Fruit fly (Drosophila melanogaster) whole organism, pupa: Measurements from ENCODE around the gene Hinfp.

ENCODE experiments used
- CG10348 ChIP-seq: fragments of 200-800 bp; sonication (Bioruptor generic); IDR thresholded peaks from 2 replicates; pipeline ENCODE4 v1.3.6; 2022; ENCODE audit warnings: missing biosample characterization, missing genetic modification characterization
- CG12605 ChIP-seq: fragments of 200-800 bp; sonication (Bioruptor generic); IDR thresholded peaks from 2 replicates; pipeline ENCODE4 v1.3.6; 2022; ENCODE audit warnings: missing biosample characterization, missing genetic modification characterization
- CG13204 ChIP-seq: fragments of 200-800 bp; sonication (Bioruptor generic); optimal IDR thresholded peaks from 2 replicates; lab custom pipeline; 2018; ENCODE audit warnings: missing biosample characterization, mild to moderate bottlenecking, missing genetic modification characterization, moderate library complexity
- CG14655 ChIP-seq: fragments of 200-800 bp; sonication (Bioruptor generic); optimal IDR thresholded peaks from 3 replicates; lab custom pipeline; 2017; ENCODE audit warnings: mild to moderate bottlenecking, missing biosample characterization, missing genetic modification reagents, missing genetic modification characterization
- CG15710 ChIP-seq: fragments of 200-800 bp; sonication (Bioruptor generic); optimal IDR thresholded peaks from 2 replicates; lab custom pipeline; 2018; ENCODE audit warnings: missing biosample characterization, mild to moderate bottlenecking, missing genetic modification characterization, moderate library complexity
- CG17806 ChIP-seq: fragments of 200-800 bp; sonication (Bioruptor generic); optimal IDR thresholded peaks from 2 replicates; lab custom pipeline; 2018; ENCODE audit warnings: missing biosample characterization, mild to moderate bottlenecking, missing genetic modification characterization, moderate library complexity
- CG32121 ChIP-seq: fragments of 200-800 bp; sonication (Bioruptor generic); IDR thresholded peaks from 2 replicates; pipeline ENCODE4 v1.3.6; 2022; ENCODE audit warnings: missing biosample characterization, missing genetic modification characterization
- CG34367 ChIP-seq: fragments of 200-800 bp; sonication (Bioruptor generic); optimal IDR thresholded peaks from 2 replicates; lab custom pipeline; 2018; ENCODE audit warnings: missing biosample characterization, mild to moderate bottlenecking, missing genetic modification characterization
- CG4496 ChIP-seq: fragments of 200-800 bp; sonication (Bioruptor generic); IDR thresholded peaks from 3 replicates; pipeline ENCODE4 v1.3.6; 2022; ENCODE audit warnings: missing biosample characterization, missing genetic modification characterization
- CG8159 ChIP-seq: fragments of 200-800 bp; sonication (Bioruptor generic); optimal IDR thresholded peaks from 3 replicates; lab custom pipeline; 2018; ENCODE audit warnings: missing biosample characterization, mild to moderate bottlenecking, missing genetic modification characterization, moderate library complexity
- CG8301 ChIP-seq: fragments of 200-800 bp; sonication (Bioruptor generic); optimal IDR thresholded peaks from 2 replicates; lab custom pipeline; 2018; ENCODE audit warnings: missing biosample characterization, mild to moderate bottlenecking, missing genetic modification characterization
- CG9948 ChIP-seq: fragments of 200-800 bp; sonication (Bioruptor generic); optimal IDR thresholded peaks from 2 replicates; lab custom pipeline; 2018; ENCODE audit warnings: missing biosample characterization, mild to moderate bottlenecking, missing genetic modification characterization, moderate library complexity
- D1 ChIP-seq: fragments of 200-800 bp; sonication (Bioruptor generic); optimal IDR thresholded peaks from 2 replicates; lab custom pipeline; 2018; ENCODE audit warnings: missing biosample characterization, mild to moderate bottlenecking, missing genetic modification characterization, moderate library complexity
- EcR ChIP-seq: fragments of 200-800 bp; sonication (Bioruptor generic); optimal IDR thresholded peaks from 3 replicates; lab custom pipeline; 2019; ENCODE audit warnings: missing biosample characterization, missing genetic modification characterization, mild to moderate bottlenecking, moderate library complexity, missing genetic modification reagents
- Ets98B ChIP-seq: fragments of 200-800 bp; sonication (Bioruptor generic); IDR thresholded peaks from 2 replicates; pipeline ENCODE4 v1.3.6; 2022; ENCODE audit warnings: missing biosample characterization, missing genetic modification characterization
- Pif1A ChIP-seq: fragments of 200-800 bp; sonication (Bioruptor generic); optimal IDR thresholded peaks from 3 replicates; lab custom pipeline; 2016; ENCODE audit warnings: missing biosample characterization, missing genetic modification characterization
- Pif1B ChIP-seq: fragments of 200-800 bp; sonication (Bioruptor generic); optimal IDR thresholded peaks from 3 replicates; lab custom pipeline; 2016; ENCODE audit warnings: missing biosample characterization, missing genetic modification characterization
- Snoo ChIP-seq: fragments of 200-800 bp; sonication (Bioruptor generic); optimal IDR thresholded peaks from 3 replicates; lab custom pipeline; 2017; ENCODE audit warnings: missing biosample characterization, mild to moderate bottlenecking, missing genetic modification characterization, inconsistent platforms
- fd96Ca ChIP-seq: fragments of 200-800 bp; sonication (Bioruptor generic); IDR thresholded peaks from 3 replicates; pipeline ENCODE4 v1.3.6; 2022; ENCODE audit warnings: missing biosample characterization, missing genetic modification characterization
- gl ChIP-seq: fragments of 200-800 bp; sonication (Bioruptor generic); optimal IDR thresholded peaks from 2 replicates; lab custom pipeline; 2018; ENCODE audit warnings: missing biosample characterization, mild to moderate bottlenecking, missing genetic modification characterization
- rn ChIP-seq: fragments of 200-800 bp; sonication (Bioruptor generic); IDR thresholded peaks from 2 replicates; pipeline ENCODE4 v1.3.6; 2022; ENCODE audit warnings: missing biosample characterization, missing genetic modification characterization

Hinfp gene

DNA sequence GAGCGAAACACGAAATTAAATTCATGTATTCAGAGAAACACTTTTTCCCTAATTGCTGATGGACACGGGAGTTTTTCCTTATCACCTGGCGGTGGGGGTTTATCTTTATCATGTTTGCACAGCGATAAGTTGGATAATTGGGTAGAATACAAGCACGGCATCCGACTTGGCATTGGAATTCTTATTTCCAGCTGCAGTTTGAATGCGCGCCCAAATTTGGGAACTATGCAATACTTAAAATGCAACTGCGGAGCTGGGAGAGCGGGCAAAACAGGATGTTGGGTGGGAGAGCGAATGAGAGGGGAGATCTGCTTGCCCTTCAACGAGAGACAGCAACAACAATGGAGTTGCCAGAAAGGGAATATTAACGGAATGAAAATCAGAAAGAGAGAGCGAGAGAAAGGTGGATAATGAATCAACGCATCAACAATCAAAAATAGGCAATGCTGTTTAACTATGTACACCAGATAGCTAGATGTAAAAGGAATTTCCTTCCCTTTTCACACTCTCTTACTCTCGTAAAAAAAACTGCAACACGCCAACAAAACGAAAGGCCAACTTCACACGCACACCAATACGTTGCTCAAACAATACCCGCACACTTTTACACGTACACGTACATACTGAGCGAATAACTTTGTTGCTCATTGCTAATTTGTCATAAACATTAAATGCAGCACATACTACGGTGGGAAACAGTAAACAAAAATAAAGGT is 8.4 kb upstream of the Hinfp start:
- TF ChIP-seq CG17806 (tag; lab: Kevin White, UChicago) = no peak
- TF ChIP-seq D1 (tag; lab: Kevin White, UChicago) = no peak
- no peak for TF ChIP-seq CG15710 (tag; lab: Kevin White, UChicago)
- TF ChIP-seq Pif1B (GFP tag; lab: Kevin White, UChicago) = no peak
- TF ChIP-seq Snoo (tag; lab: Kevin White, UChicago) = peak; percentile 5
- TF ChIP-seq CG32121 (GFP tag; lab: Robert Waterston, UW) = no peak
- TF ChIP-seq fd96Ca (GFP tag; lab: Robert Waterston, UW) = no peak
- TF ChIP-seq CG13204 = no peak
- TF ChIP-seq EcR (GFP tag; lab: Kevin White, UChicago) = no peak
- TF ChIP-seq CG4496 (GFP tag; lab: Robert Waterston, UW) = 0 out of 3 replicates have a peak, but pooled peaks have one; percentile 22
- no peak for TF ChIP-seq CG8301 (tag; lab: Kevin White, UChicago)
- TF ChIP-seq, all 21 proteins: peak for 2

DNA sequence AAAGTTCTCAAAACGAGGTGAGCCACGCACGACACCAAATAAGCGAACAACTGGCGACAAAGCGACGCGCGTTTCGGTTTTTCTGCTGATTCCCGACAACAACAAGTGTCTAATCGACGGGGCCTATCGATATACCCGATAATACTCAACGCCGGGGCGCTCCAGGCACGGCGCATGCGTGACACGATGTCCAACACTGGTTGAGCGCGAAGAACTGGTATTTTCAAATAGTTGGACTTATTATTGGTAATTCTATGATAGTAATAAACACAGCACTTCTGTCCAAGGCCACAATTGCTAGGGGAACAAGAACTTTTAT is 7.9 kb upstream of the Hinfp start:
- TF ChIP-seq CG9948 (tag; lab: Kevin White, UChicago) (no peak), Pif1B (GFP tag; lab: Kevin White, UChicago) (no peak), CG8159 (no peak)

dm6 chrX:618583-618982 is 6.8 kb upstream of the Hinfp start:
- no peak for TF ChIP-seq Snoo (tag; lab: Kevin White, UChicago)
- no peak for TF ChIP-seq CG32121 (GFP tag; lab: Robert Waterston, UW)
- no peak for TF ChIP-seq D1 (tag; lab: Kevin White, UChicago)
- no peak for TF ChIP-seq CG12605 (GFP tag; lab: Robert Waterston, UW)
- TF ChIP-seq CG13204 = no peak
- 0 out of 3 replicates have a peak, but pooled peaks have one; percentile 32 for TF ChIP-seq CG4496 (GFP tag; lab: Robert Waterston, UW)
- no peak for TF ChIP-seq EcR (GFP tag; lab: Kevin White, UChicago)
- TF ChIP-seq Pif1B (GFP tag; lab: Kevin White, UChicago) = no peak
- TF ChIP-seq gl (tag; lab: Kevin White, UChicago) = no peak
- TF ChIP-seq CG34367 (tag; lab: Kevin White, UChicago) = no peak
- no peak for TF ChIP-seq CG9948 (tag; lab: Kevin White, UChicago)
- TF ChIP-seq fd96Ca (GFP tag; lab: Robert Waterston, UW) = no peak
- peak; percentile 1 for TF ChIP-seq CG8301 (tag; lab: Kevin White, UChicago)
- no peak for TF ChIP-seq Pif1A (GFP tag; lab: Kevin White, UChicago)
- no peak for TF ChIP-seq CG10348 (GFP tag; lab: Robert Waterston, UW)
- no peak for TF ChIP-seq Ets98B (GFP tag; lab: Robert Waterston, UW)

- TF ChIP-seq CG8159 (no peak), Ets98B (GFP tag; lab: Robert Waterston, UW) (peak; percentile 22; the same call in 1 of the 2 replicates), D1 (tag; lab: Kevin White, UChicago) (no peak), CG34367 (tag; lab: Kevin White, UChicago) (no peak), EcR (GFP tag; lab: Kevin White, UChicago) (peak; percentile 91), fd96Ca (GFP tag; lab: Robert Waterston, UW) (peak; percentile 29; the same call in 1 of the 3 replicates)
Observed at dm6 chrX:619220-620101, 5.9 kb upstream of the Hinfp start.

DNA sequence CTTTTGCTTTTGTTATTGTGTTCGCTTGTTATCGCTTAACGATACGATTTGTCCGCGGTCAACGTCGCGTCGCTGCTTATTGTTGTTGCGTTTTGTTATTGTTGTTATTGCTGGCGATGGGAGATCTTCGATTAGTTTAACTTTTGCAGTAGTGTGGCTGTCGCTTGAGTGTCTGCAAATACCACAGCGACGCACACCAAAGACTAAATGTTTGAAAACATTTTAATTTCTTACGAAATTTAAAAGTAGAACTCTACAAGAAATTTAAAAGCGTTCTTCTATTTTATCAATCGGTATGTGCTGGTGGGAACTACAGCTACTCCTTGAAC is 5.3 kb upstream of the Hinfp start, which contains the start of gene spdi:
TSS of gene spdi (minus strand) at position 94 of the 329 bp plus-strand sequence.
- TF ChIP-seq CG14655 (GFP tag; lab: Kevin White, UChicago) (no peak), Ets98B (GFP tag; lab: Robert Waterston, UW) (no peak), Snoo (tag; lab: Kevin White, UChicago) (no peak), CG32121 (GFP tag; lab: Robert Waterston, UW) (no peak), CG10348 (GFP tag; lab: Robert Waterston, UW) (no peak), CG13204 (no peak), D1 (tag; lab: Kevin White, UChicago) (no peak), rn (GFP tag; lab: Robert Waterston, UW) (no peak), fd96Ca (GFP tag; lab: Robert Waterston, UW) (no peak), CG4496 (GFP tag; lab: Robert Waterston, UW) (no peak), CG15710 (tag; lab: Kevin White, UChicago) (no peak), gl (tag; lab: Kevin White, UChicago) (no peak), CG9948 (tag; lab: Kevin White, UChicago) (no peak), CG34367 (tag; lab: Kevin White, UChicago) (no peak)

DNA sequence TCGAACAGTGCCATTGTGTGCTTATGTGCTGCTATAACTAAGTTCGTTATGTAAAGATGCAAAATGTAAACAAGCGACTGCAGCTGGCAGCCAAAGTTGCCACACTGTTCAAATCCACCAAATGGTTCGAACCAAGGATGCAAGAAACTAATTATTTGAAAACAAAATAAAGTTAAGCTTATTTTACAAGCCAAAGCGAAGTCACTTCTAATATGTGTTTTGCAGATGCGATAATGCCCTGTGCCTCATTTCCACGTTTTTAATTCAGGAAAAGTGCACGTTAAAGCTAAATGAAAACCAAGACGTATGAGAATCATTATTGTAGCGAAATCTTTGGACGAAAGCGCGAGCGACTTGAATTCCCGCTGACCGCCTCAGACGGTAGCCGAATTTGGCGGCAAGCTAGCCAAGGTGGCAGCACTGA is 4.2 kb upstream of the Hinfp start, which contains the start of the genes CG13365 and Vsp37A:
TSS of gene CG13365 (minus strand) at position 84 of the 424 bp plus-strand sequence.
TSS of gene Vsp37A (plus strand) at position 399 of the 424 bp plus-strand sequence.
- TF ChIP-seq CG13204 (no peak), CG14655 (GFP tag; lab: Kevin White, UChicago) (no peak), CG8159 (peak; percentile 35), CG8301 (tag; lab: Kevin White, UChicago) (peak; percentile 3), fd96Ca (GFP tag; lab: Robert Waterston, UW) (no peak), CG15710 (tag; lab: Kevin White, UChicago) (peak; percentile 26)
